Fruit fly (Drosophila melanogaster) whole organism, adult: Measurements from ENCODE around the gene CaMKI.

ENCODE experiments used
- CG12768 ChIP-seq: fragments of 200-800 bp; sonication (Bioruptor generic); optimal IDR thresholded peaks from 2 replicates; lab custom pipeline; 2017; ENCODE audit warnings: missing biosample characterization, missing genetic modification characterization, mild to moderate bottlenecking, moderate library complexity, missing genetic modification reagents
- CG1620 ChIP-seq: fragments of 200-800 bp; sonication (Bioruptor generic); optimal IDR thresholded peaks from 2 replicates; lab custom pipeline; 2016; ENCODE audit warnings: missing biosample characterization, missing genetic modification characterization
- CG33017 ChIP-seq: fragments of 200-800 bp; sonication (Bioruptor generic); optimal IDR thresholded peaks from 2 replicates; lab custom pipeline; 2018; ENCODE audit warnings: missing biosample characterization, mild to moderate bottlenecking, missing genetic modification characterization, moderate library complexity
- CG5204 ChIP-seq: fragments of 200-800 bp; sonication (Bioruptor generic); optimal IDR thresholded peaks from 2 replicates; lab custom pipeline; 2016; ENCODE audit warnings: missing biosample characterization, missing genetic modification characterization
- CG7045 ChIP-seq: fragments of 200-800 bp; sonication (Bioruptor generic); optimal IDR thresholded peaks from 2 replicates; lab custom pipeline; 2017; ENCODE audit warnings: missing biosample characterization, mild to moderate bottlenecking, missing genetic modification characterization
- bab1 ChIP-seq: fragments of 200-800 bp; sonication (Bioruptor generic); optimal IDR thresholded peaks from 3 replicates; lab custom pipeline; 2019; ENCODE audit warnings: missing biosample characterization, mild to moderate bottlenecking, missing genetic modification characterization, moderate library complexity
- cic ChIP-seq: fragments of 200-800 bp; sonication (Bioruptor generic); optimal IDR thresholded peaks from 2 replicates; lab custom pipeline; 2017; ENCODE audit warnings: missing biosample characterization, mild to moderate bottlenecking, missing genetic modification characterization, moderate library complexity
- kay ChIP-seq: fragments of 200-800 bp; sonication (Bioruptor generic); peaks from one replicate; lab custom pipeline; 2016; ENCODE audit warnings: missing biosample characterization, missing genetic modification characterization, borderline replicate concordance
- pad ChIP-seq: fragments of 200-800 bp; sonication (Bioruptor generic); optimal IDR thresholded peaks from 3 replicates; lab custom pipeline; 2017; ENCODE audit warnings: missing biosample characterization, missing genetic modification characterization, mild to moderate bottlenecking, moderate library complexity, missing genetic modification reagents
- toe ChIP-seq: fragments of 200-800 bp; sonication (Bioruptor generic); optimal IDR thresholded peaks from 2 replicates; lab custom pipeline; 2016; ENCODE audit warnings: missing biosample characterization, missing genetic modification characterization

dm6 chr4:421025-421424, 24.3 kb upstream of the CaMKI start:
- no peak for TF ChIP-seq CG7045 (GFP tag; lab: Kevin White, UChicago)
- TF ChIP-seq pad (GFP tag; lab: Kevin White, UChicago) = no peak
- TF ChIP-seq toe (GFP tag; lab: Kevin White, UChicago) = no peak
- TF ChIP-seq CG1620 (GFP tag; lab: Kevin White, UChicago) = no peak
- no peak for TF ChIP-seq CG12768 (GFP tag; lab: Kevin White, UChicago)
- no peak for TF ChIP-seq kay
- no peak for TF ChIP-seq CG33017 (tag; lab: Kevin White, UChicago)
- no peak for TF ChIP-seq CG5204 (GFP tag; lab: Kevin White, UChicago)
- no peak for TF ChIP-seq cic
- TF ChIP-seq bab1 = no peak
